Worm (Caenorhabditis elegans) whole organism, young adult: ENCODE measurements around the gene Y53G8AM.4.
A peak's percentile ranks its signal among the peaks of the same experiment; 100 is the strongest.
"Not testable (repeated sequence)": the region's sequence is repeated elsewhere in the genome, so short reads cannot be mapped to it uniquely, and the experiment has no call there.

Source experiments
- B0261.1 ChIP-seq: sonication (generic microtip); optimal IDR thresholded peaks from 2 replicates; lab custom pipeline; 2016; ENCODE audit warnings: mild to moderate bottlenecking, missing genetic modification characterization, moderate library complexity, missing compliant biosample characterization
- F23B12.7 ChIP-seq: sonication (generic microtip); optimal IDR thresholded peaks from 2 replicates; lab custom pipeline; 2017; ENCODE audit warnings: missing genetic modification characterization, mild to moderate bottlenecking, missing compliant biosample characterization, antibody characterized with exemption, moderate library complexity; ENCODE audit not compliant: insufficient read depth
- F52B5.7 ChIP-seq: sonication (generic microtip); optimal IDR thresholded peaks from 2 replicates; lab custom pipeline; 2016; ENCODE audit warnings: mild to moderate bottlenecking, missing genetic modification characterization, missing compliant biosample characterization
- K11D2.4 ChIP-seq: fragments of 200-800 bp; sonication (Bioruptor generic); IDR thresholded peaks from 2 replicates; pipeline ENCODE4 v1.3.6; 2022; ENCODE audit warnings: missing genetic modification reagents, missing genetic modification characterization, missing compliant biosample characterization
- Y53F4B.3 ChIP-seq: fragments of 200-800 bp; sonication (Bioruptor generic); IDR thresholded peaks from 2 replicates; pipeline ENCODE4 v1.3.6; 2022; ENCODE audit warnings: missing genetic modification reagents, missing genetic modification characterization, missing compliant biosample characterization
- Y53G8AR.9 ChIP-seq: fragments of 200-800 bp; sonication (Bioruptor generic); conservative IDR thresholded peaks from 2 replicates; pipeline ENCODE4 v1.3.6; 2022; ENCODE audit warnings: missing genetic modification reagents, missing genetic modification characterization, missing compliant biosample characterization
- ZK185.1 ChIP-seq: sonication (generic microtip); optimal IDR thresholded peaks from 2 replicates; lab custom pipeline; 2016; ENCODE audit warnings: mild to moderate bottlenecking, missing genetic modification characterization, missing compliant biosample characterization; ENCODE audit not compliant: poor library complexity, severe bottlenecking
- atf-7 ChIP-seq: sonication (generic microtip); optimal IDR thresholded peaks from 2 replicates; lab custom pipeline; 2017; ENCODE audit warnings: mild to moderate bottlenecking, missing genetic modification characterization, missing compliant biosample characterization
- cebp-1 ChIP-seq, 2 experiments: fragments of 200-800 bp in 1 of 2; sonication (Bioruptor generic) in 1 of 2; sonication (generic microtip) in 1 of 2; IDR thresholded peaks in 1 of 2; optimal IDR thresholded peaks in 1 of 2; 2 replicates each; pipeline versions ENCODE4 v1.3.6 to Lab custom; 2017 to 2022; ENCODE audit warnings: missing compliant biosample characterization in 2 of 2, missing genetic modification characterization in 2 of 2, mild to moderate bottlenecking in 1 of 2, missing genetic modification reagents in 1 of 2, moderate library complexity in 1 of 2
- cebp-2 ChIP-seq: fragments of 200-800 bp; sonication (Bioruptor generic); IDR thresholded peaks from 2 replicates; pipeline ENCODE4 v1.3.6; 2022; ENCODE audit warnings: missing genetic modification characterization, missing compliant biosample characterization
- ceh-100 ChIP-seq: fragments of 200-800 bp; sonication (Bioruptor generic); IDR thresholded peaks from 2 replicates; pipeline ENCODE4 v1.3.6; 2022; ENCODE audit warnings: missing genetic modification reagents, missing genetic modification characterization, missing compliant biosample characterization
- ceh-27 ChIP-seq: fragments of 200-800 bp; sonication (Bioruptor generic); optimal IDR thresholded peaks from 2 replicates; lab custom pipeline; 2018; ENCODE audit warnings: mild to moderate bottlenecking, missing genetic modification characterization, moderate library complexity, missing compliant biosample characterization
- ceh-91 ChIP-seq: fragments of 200-800 bp; sonication (Bioruptor generic); IDR thresholded peaks from 2 replicates; pipeline ENCODE4 v1.3.6; 2022; ENCODE audit warnings: missing genetic modification reagents, missing genetic modification characterization, missing compliant biosample characterization
- dox-1 ChIP-seq: fragments of 200-800 bp; sonication (Bioruptor generic); IDR thresholded peaks from 2 replicates; pipeline ENCODE4 v1.3.6; 2022; ENCODE audit warnings: missing genetic modification reagents, missing genetic modification characterization, missing compliant biosample characterization
- egl-44 ChIP-seq: fragments of 200-800 bp; sonication (Bioruptor generic); IDR thresholded peaks from 2 replicates; pipeline ENCODE4 v1.3.6; 2022; ENCODE audit warnings: missing genetic modification reagents, missing genetic modification characterization, missing compliant biosample characterization
- ekl-4 ChIP-seq: fragments of 200-800 bp; sonication (Bioruptor generic); IDR thresholded peaks from 2 replicates; pipeline ENCODE4 v1.3.6; 2022; ENCODE audit warnings: missing genetic modification reagents, missing genetic modification characterization, missing compliant biosample characterization
- hlh-12 ChIP-seq: sonication (generic microtip); optimal IDR thresholded peaks from 2 replicates; lab custom pipeline; 2016; ENCODE audit warnings: missing genetic modification characterization, missing compliant biosample characterization
- hmg-1.2 ChIP-seq: fragments of 200-800 bp; sonication (Bioruptor generic); IDR thresholded peaks from 2 replicates; pipeline ENCODE4 v1.3.6; 2022; ENCODE audit warnings: missing genetic modification reagents, missing genetic modification characterization, missing compliant biosample characterization
- hrde-1 ChIP-seq: sonication (generic microtip); optimal IDR thresholded peaks from 2 replicates; lab custom pipeline; 2016; ENCODE audit warnings: missing genetic modification characterization, mild to moderate bottlenecking, missing compliant biosample characterization, moderate library complexity, missing genotype, missing genetic modification reagents, borderline replicate concordance
- lag-1 ChIP-seq: fragments of 200-800 bp; sonication (Bioruptor generic); IDR thresholded peaks from 2 replicates; pipeline ENCODE4 v1.3.6; 2022; ENCODE audit warnings: missing genetic modification reagents, missing genetic modification characterization, missing compliant biosample characterization
- let-526 ChIP-seq: fragments of 200-800 bp; sonication (Bioruptor generic); IDR thresholded peaks from 2 replicates; pipeline ENCODE4 v1.3.6; 2022; ENCODE audit warnings: missing genetic modification reagents, missing genetic modification characterization, missing compliant biosample characterization
- mxl-1 ChIP-seq: sonication (generic microtip); optimal IDR thresholded peaks from 2 replicates; lab custom pipeline; 2016; ENCODE audit warnings: missing genetic modification characterization, missing compliant biosample characterization
- nhr-80 ChIP-seq: sonication (generic microtip); optimal IDR thresholded peaks from 2 replicates; lab custom pipeline; 2016; ENCODE audit warnings: missing genetic modification characterization, missing compliant biosample characterization
- nhr-90 ChIP-seq: sonication (generic microtip); optimal IDR thresholded peaks from 2 replicates; lab custom pipeline; 2016; ENCODE audit warnings: missing genotype, mild to moderate bottlenecking, missing genetic modification characterization, missing compliant biosample characterization
- pbrm-1 ChIP-seq: fragments of 200-800 bp; sonication (Bioruptor generic); IDR thresholded peaks from 2 replicates; pipeline ENCODE4 v1.3.6; 2022; ENCODE audit warnings: missing genetic modification reagents, missing genetic modification characterization, missing compliant biosample characterization
- rec-8 ChIP-seq, 2 experiments: sonication (generic microtip); optimal IDR thresholded peaks; 2 replicates each; lab custom pipeline; 2016; ENCODE audit warnings: mild to moderate bottlenecking in 2 of 2, missing genetic modification characterization in 2 of 2, missing genetic modification reagents in 2 of 2, missing genotype in 2 of 2, missing biosample characterization in 1 of 2, missing compliant biosample characterization in 1 of 2, moderate library complexity in 1 of 2
- repo-1 ChIP-seq: sonication (generic microtip); optimal IDR thresholded peaks from 2 replicates; lab custom pipeline; 2017; ENCODE audit warnings: mild to moderate bottlenecking, missing genetic modification characterization, missing compliant biosample characterization
- rpc-1 ChIP-seq, 2 experiments: fragments of 150-350 bp in 1 of 2; sonication (generic microtip) in 1 of 2; optimal IDR thresholded peaks; 2 replicates each; lab custom pipeline; 2014 to 2018; ENCODE audit warnings: missing biosample characterization in 1 of 2, missing genetic modification characterization in 1 of 2, missing genetic modification reagents in 1 of 2, missing genotype in 1 of 2
- sdz-38 ChIP-seq: sonication (generic microtip); optimal IDR thresholded peaks from 2 replicates; lab custom pipeline; 2016; ENCODE audit warnings: missing genotype, missing genetic modification characterization, missing compliant biosample characterization
- snpc-1.1 ChIP-seq: sonication (generic microtip); optimal IDR thresholded peaks from 2 replicates; lab custom pipeline; 2017; ENCODE audit warnings: missing genetic modification characterization, mild to moderate bottlenecking, missing compliant biosample characterization, antibody characterized with exemption, moderate library complexity, missing genotype, missing genetic modification reagents; ENCODE audit not compliant: insufficient read depth
- snpc-1.3 ChIP-seq: sonication (generic microtip); optimal IDR thresholded peaks from 2 replicates; lab custom pipeline; 2017; ENCODE audit warnings: missing genetic modification characterization, mild to moderate bottlenecking, missing compliant biosample characterization, antibody characterized with exemption, moderate library complexity, missing genotype, missing genetic modification reagents; ENCODE audit not compliant: insufficient read depth
- tbx-9 ChIP-seq: sonication (generic microtip); optimal IDR thresholded peaks from 2 replicates; lab custom pipeline; 2016; ENCODE audit warnings: borderline replicate concordance, missing genetic modification characterization, inconsistent platforms, missing compliant biosample characterization
- unc-130 ChIP-seq: sonication (generic microtip); optimal IDR thresholded peaks from 2 replicates; lab custom pipeline; 2016; ENCODE audit warnings: missing genetic modification reagents, missing genetic modification characterization, missing compliant biosample characterization
- zim-3 ChIP-seq: sonication (generic microtip); optimal IDR thresholded peaks from 2 replicates; lab custom pipeline; 2017; ENCODE audit warnings: mild to moderate bottlenecking, missing genetic modification characterization, moderate library complexity, missing compliant biosample characterization

Gene Y53G8AM.4

DNA sequence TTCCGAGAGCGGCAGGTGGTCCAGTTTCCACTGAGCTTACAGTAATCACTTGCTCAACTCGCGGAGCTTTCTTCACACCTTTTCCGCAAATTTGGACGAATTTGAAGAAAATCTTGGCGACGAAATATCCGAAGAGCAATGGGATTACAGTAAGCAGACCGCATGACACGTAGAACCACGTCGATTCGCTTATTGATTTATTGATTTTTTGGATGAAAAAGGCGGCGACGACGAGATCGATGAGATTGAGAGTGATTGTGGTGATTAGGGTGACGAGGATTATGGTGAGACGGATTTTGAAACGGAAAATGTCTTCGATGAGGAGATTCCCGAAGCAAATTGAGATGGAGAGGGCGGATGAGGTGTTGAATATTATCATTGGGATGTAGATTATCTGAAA is 8.2 kb upstream of the Y53G8AM.4 start:
- TF ChIP-seq ZK185.1 (tag; lab: Kevin White, UChicago) (no peak), rpc-1 (optimal IDR thresholded peaks at IDR 0.05; lab: Kevin White, UChicago) (no peak), rpc-1 (tag; optimal IDR thresholded peaks at IDR 0.05; lab: Kevin White, UChicago) (no peak), lag-1 (GFP tag; lab: Robert Waterston, UW) (no peak), Y53F4B.3 (GFP tag; lab: Robert Waterston, UW) (no peak), pbrm-1 (GFP tag; lab: Robert Waterston, UW) (no peak), K11D2.4 (GFP tag; lab: Robert Waterston, UW) (no peak), ceh-27 (GFP tag; lab: Kevin White, UChicago) (no peak)
- TF ChIP-seq, all 124 proteins: peak for 0

DNA sequence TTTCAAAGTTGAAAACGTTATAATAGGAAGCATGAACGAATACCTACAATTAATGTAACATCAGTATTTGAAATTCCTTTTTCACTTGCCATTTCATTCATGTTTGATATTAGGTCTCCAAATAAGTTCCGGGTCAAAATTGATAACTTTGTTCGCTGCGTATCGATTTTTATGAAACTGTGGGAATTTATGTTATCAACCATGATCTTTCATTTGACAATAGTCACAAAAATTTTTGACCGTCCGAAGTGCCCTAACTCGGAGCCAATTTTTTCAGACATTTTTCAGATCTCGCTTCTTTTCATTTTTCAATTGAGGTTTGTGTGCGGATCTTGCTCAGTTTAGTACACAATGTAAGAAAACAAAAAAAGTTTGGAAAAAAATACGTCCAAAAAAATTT is 4.2 kb upstream of the Y53G8AM.4 start, which contains the start of gene Y53G8AM.6:
TSS of gene Y53G8AM.6 (minus strand) at position 101 of the 400 bp plus-strand sequence.
- not testable (repeated sequence) for TF ChIP-seq repo-1; F23B12.7; zim-3 (tag; lab: Kevin White, UChicago)

DNA sequence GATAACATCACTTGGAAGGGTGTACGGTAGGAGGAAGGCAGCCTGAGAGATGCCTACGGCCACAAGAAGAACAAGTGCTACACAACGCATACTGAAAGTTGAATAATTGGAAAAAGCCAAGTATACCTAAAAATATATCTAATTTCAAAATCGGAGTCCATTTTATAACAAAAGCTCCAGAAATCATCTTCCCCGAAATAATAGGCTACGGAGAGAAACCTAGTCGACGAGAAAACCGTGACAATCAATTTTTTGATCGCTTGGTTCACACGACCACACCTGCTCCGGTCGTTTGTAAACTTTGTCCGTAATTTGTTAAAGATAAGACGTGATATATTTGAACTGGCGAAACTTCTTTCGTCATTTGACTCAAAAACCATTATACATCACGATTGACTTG is 2.8 kb upstream of the Y53G8AM.4 start, which contains the start of gene nspg-7.2:
TSS of gene nspg-7.2 (minus strand) at position 101 of the 400 bp plus-strand sequence.
- TF ChIP-seq cebp-2 (GFP tag; lab: Robert Waterston, UW), result no peak
- no peak for TF ChIP-seq mxl-1 (tag; lab: Kevin White, UChicago)
- TF ChIP-seq rec-8 (tag; optimal IDR thresholded peaks at IDR 0.05; lab: Kevin White, UChicago), result no peak
- no peak for TF ChIP-seq hlh-12 (tag; lab: Kevin White, UChicago)
- no peak for TF ChIP-seq ceh-91 (GFP tag; lab: Robert Waterston, UW)
- TF ChIP-seq unc-130 (GFP tag; lab: Kevin White, UChicago), result no peak
- TF ChIP-seq F52B5.7 (tag; lab: Kevin White, UChicago), result no peak
- no peak for TF ChIP-seq atf-7
- no peak for TF ChIP-seq tbx-9 (tag; lab: Kevin White, UChicago)
- no peak for TF ChIP-seq lag-1 (GFP tag; lab: Robert Waterston, UW)
- no peak for TF ChIP-seq egl-44
- no peak for TF ChIP-seq snpc-1.3
- TF ChIP-seq snpc-1.1, result no peak
- TF ChIP-seq, all 124 proteins: peak for 0

DNA sequence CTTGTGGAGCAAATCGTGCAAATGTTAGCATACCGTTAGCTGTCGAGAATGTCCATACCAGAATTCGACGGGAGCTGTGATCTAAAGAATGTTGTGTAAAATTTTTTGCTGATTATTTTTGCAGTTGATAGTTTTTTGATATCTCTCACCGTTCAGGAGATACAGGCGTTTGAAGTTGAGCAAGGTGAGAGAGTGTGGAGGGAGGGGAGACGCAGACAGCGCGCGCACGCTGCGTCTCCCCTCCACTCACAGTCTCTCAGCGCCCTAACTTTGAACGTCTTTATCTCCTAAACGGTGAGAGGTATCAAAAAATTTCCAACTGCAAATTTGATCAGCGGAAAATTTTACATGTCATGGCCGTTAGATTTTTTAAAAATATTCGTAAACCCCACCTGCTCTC is 452 bp downstream of the Y53G8AM.4 start:
- TF ChIP-seq ceh-91 (GFP tag; lab: Robert Waterston, UW), result no peak
- peak; percentile 88 for TF ChIP-seq hmg-1.2 (GFP tag; lab: Robert Waterston, UW)
- no peak for TF ChIP-seq let-526

DNA sequence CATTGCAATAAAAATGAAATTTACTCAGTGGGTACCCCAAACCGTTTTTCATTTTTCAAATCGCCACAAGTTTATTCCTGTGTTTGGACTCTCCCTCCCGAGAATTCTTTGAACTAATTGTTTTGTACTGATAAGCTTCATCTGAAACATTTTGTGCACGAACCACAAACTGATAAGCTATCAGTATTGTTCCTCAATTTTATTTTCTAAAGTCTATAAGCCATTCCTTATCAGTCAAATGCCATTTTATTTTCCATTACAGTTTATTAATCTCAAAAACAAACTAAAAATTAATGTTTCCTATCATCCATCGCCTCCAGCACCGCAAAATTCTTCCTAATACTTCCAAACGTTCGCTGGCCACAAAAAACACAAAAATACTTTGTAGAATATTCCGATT is 1.7 kb downstream of the Y53G8AM.4 start:
- no peak for TF ChIP-seq hrde-1 (tag; lab: Kevin White, UChicago)
- no peak for TF ChIP-seq rec-8 (tag; optimal IDR thresholded peaks at IDR 0.05; lab: Kevin White, UChicago)
- TF ChIP-seq hlh-12 (tag; lab: Kevin White, UChicago), result no peak
- TF ChIP-seq pbrm-1 (GFP tag; lab: Robert Waterston, UW), result no peak
- TF ChIP-seq ekl-4, result 0 out of 2 replicates have a peak, but pooled peaks have one; percentile 3
- peak; percentile 90 for TF ChIP-seq nhr-80 (tag; lab: Kevin White, UChicago)
- TF ChIP-seq dox-1 (GFP tag; lab: Robert Waterston, UW), result 0 out of 2 replicates have a peak, but pooled peaks have one; percentile 12
- TF ChIP-seq, all 124 proteins: peak for 3

DNA sequence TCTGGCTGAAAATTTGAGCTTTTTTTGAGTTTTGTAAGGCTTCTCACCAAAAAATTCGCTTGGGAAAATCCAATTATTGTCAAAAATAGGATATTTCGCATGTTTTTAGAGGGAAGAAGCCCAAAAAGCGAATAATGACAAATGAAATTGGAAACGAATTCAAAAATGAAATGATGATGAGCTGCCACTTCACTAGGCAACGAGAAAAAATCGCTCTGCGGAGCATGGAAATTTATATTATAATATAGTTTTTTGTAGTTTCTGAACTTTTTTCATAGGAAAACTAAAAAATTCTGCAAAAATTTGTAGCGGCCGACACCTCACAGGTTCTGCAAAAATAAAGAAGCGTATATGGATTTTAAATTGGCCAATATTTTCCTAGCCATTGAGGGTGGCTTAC is 2.4 kb downstream of the Y53G8AM.4 start, which contains the start of gene Y53G8AL.3:
TSS of gene Y53G8AL.3 (minus strand) at position 101 of the 400 bp plus-strand sequence.
- TF ChIP-seq cebp-1 (GFP tag; IDR thresholded peaks at IDR 0.05; lab: Robert Waterston, UW), result no peak
- no peak for TF ChIP-seq cebp-1 (tag; optimal IDR thresholded peaks at IDR 0.05; lab: Kevin White, UChicago)
- no peak for TF ChIP-seq B0261.1
- no peak for TF ChIP-seq sdz-38 (tag; lab: Kevin White, UChicago)
- TF ChIP-seq ceh-100 (GFP tag; lab: Robert Waterston, UW), result no peak
- no peak for TF ChIP-seq nhr-90 (tag; lab: Kevin White, UChicago)
- TF ChIP-seq Y53G8AR.9 (GFP tag; lab: Robert Waterston, UW), result no peak
